Fruit fly (Drosophila melanogaster): ENCODE results near the gene Pus10.

The Pus10 gene

dm6 chr2L:128977-129941 is 25.8 kb downstream of the Pus10 start (continued):
- TF ChIP-seq CG1603 (tag; optimal IDR thresholded peaks at IDR 0.05) (peak; percentile 26), nmo (GFP tag; optimal IDR thresholded peaks at IDR 0.05) (peak; percentile 4), CG3838 (GFP tag; optimal IDR thresholded peaks at IDR 0.05) (no peak), Mes4 (GFP tag; optimal IDR thresholded peaks at IDR 0.05) (peak; percentile 10), ara (GFP tag; IDR thresholded peaks at IDR 0.05) (0 out of 2 replicates have a peak, but pooled peaks have one; percentile 14), exex (tag; optimal IDR thresholded peaks at IDR 0.05) (peak; percentile 46), ems (GFP tag; optimal IDR thresholded peaks at IDR 0.05) (no peak), unc-4 (GFP tag; IDR thresholded peaks at IDR 0.05; ENCODE audit: partially characterized antibody) (peak; percentile 45; the same call in 1 of the 2 replicates), MESR4 (GFP tag; optimal IDR thresholded peaks at IDR 0.05) (peak; percentile 13), cas (GFP tag; IDR thresholded peaks at IDR 0.05) (peak; percentile 36; the same call in 1 of the 2 replicates), stwl (tag; optimal IDR thresholded peaks at IDR 0.05) (peak; percentile 36), dm (GFP tag; optimal IDR thresholded peaks at IDR 0.05) (peak; percentile 11), chm (GFP tag; IDR thresholded peaks at IDR 0.05) (peak; percentile 91), dysf (GFP tag; IDR thresholded peaks at IDR 0.05) (no peak), CoRest (tag; optimal IDR thresholded peaks at IDR 0.05) (peak; percentile 23), croc (GFP tag; conservative IDR thresholded peaks at IDR 0.05) (no peak), PHDP (tag; optimal IDR thresholded peaks at IDR 0.05) (peak; percentile 31), CG33557 (GFP tag; optimal IDR thresholded peaks at IDR 0.05) (peak; percentile 18), CG9817 (tag; optimal IDR thresholded peaks at IDR 0.05) (no peak), HLH54F (GFP tag; optimal IDR thresholded peaks at IDR 0.05) (peak; percentile 33), HLH3B (GFP tag; IDR thresholded peaks at IDR 0.05) (peak; percentile 15; the same call in 1 of the 2 replicates), sd (tag; optimal IDR thresholded peaks at IDR 0.05) (peak; percentile 96), ash1 (GFP tag; optimal IDR thresholded peaks at IDR 0.05) (peak; percentile 33), CG14710 (tag; optimal IDR thresholded peaks at IDR 0.05) (peak; percentile 4), CG12236 (GFP tag; optimal IDR thresholded peaks at IDR 0.05) (no peak), mld (GFP tag; IDR thresholded peaks at IDR 0.05; ENCODE audit: partially characterized antibody) (peak; percentile 62; the same call in 2 of the 3 replicates), Atf6 (GFP tag; IDR thresholded peaks at IDR 0.05) (peak; percentile 67), ato (GFP tag; IDR thresholded peaks at IDR 0.05; ENCODE audit: partially characterized antibody) (peak; percentile 25; the same call in 1 of the 2 replicates), CG6654 (GFP tag; optimal IDR thresholded peaks at IDR 0.05) (no peak)

- TF ChIP-seq CoRest (tag; optimal IDR thresholded peaks at IDR 0.05) (no peak), Doc2 (GFP tag; IDR thresholded peaks at IDR 0.05) (no peak), bigmax (GFP tag; optimal IDR thresholded peaks at IDR 0.05) (no peak), Eip74EF (GFP tag; optimal IDR thresholded peaks at IDR 0.05) (no peak), tup (GFP tag; optimal IDR thresholded peaks at IDR 0.05) (no peak), CG6175 (GFP tag; IDR thresholded peaks at IDR 0.05) (no peak), Nf-YA (GFP tag; IDR thresholded peaks at IDR 0.05) (no peak), lmd (GFP tag; IDR thresholded peaks at IDR 0.05) (no peak), slou (GFP tag; optimal IDR thresholded peaks at IDR 0.05) (no peak), CG2678 (tag; optimal IDR thresholded peaks at IDR 0.05) (peak; percentile 12), CG3281 (GFP tag; optimal IDR thresholded peaks at IDR 0.05) (peak; percentile 15), scrt (GFP tag; optimal IDR thresholded peaks at IDR 0.05) (no peak), D (optimal IDR thresholded peaks at IDR 0.05) (no peak), D (GFP tag; optimal IDR thresholded peaks at IDR 0.05) (no peak), da (GFP tag; optimal IDR thresholded peaks at IDR 0.05) (no peak), Six4 (GFP tag; optimal IDR thresholded peaks at IDR 0.05) (no peak), CG13296 (GFP tag; optimal IDR thresholded peaks at IDR 0.05) (peak; percentile 19), zfh2 (GFP tag; optimal IDR thresholded peaks at IDR 0.05) (no peak), CG17912 (GFP tag; optimal IDR thresholded peaks at IDR 0.05) (no peak), Deaf1 (tag; optimal IDR thresholded peaks at IDR 0.05) (peak; percentile 51), tll (GFP tag; optimal IDR thresholded peaks at IDR 0.05) (no peak)
Measured at dm6 chr2L:128296-128715, 26.8 kb downstream of the Pus10 start.

Measured in whole organism, embryonic.